Worm (Caenorhabditis elegans) whole organism, midembryonic: Measurements from ENCODE around the gene ZK105.6.

Experiments used
- T22C8.4 ChIP-seq: fragments of 200-800 bp; sonication (Bioruptor generic); IDR thresholded peaks from 2 replicates; pipeline ENCODE4 v1.3.6; 2022; ENCODE audit warnings: missing genetic modification characterization, missing compliant biosample characterization
- ztf-29 ChIP-seq: fragments of 200-800 bp; sonication (Bioruptor generic); IDR thresholded peaks from 2 replicates; pipeline ENCODE4 v1.3.6; 2022; ENCODE audit warnings: missing genetic modification reagents, missing genetic modification characterization, missing compliant biosample characterization

DNA sequence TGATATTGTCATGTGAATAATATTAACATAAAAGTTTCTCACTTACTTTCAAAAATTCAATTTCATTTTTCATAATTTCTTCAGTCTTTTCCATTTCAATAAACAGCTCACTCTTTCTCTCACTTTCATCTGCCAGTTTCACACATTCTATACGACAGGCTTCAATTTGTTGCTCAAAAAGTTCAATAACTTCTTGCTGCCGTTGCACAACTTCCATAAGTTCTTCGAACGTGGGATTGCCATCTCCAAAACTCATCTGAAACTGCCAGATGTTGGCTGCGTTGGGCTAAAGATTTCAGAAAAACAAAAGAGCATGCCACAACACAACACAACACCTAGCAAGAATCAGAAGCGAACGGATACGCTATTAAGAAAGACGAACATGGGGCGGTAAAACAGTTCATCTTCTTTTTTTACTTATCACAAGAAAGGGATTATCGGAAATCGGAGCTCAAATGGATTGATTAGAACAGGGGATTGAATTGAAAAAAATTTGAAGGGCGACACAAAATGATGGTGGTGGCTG lies 9.4 kb upstream of the ZK105.6 start:
- TF ChIP-seq T22C8.4 (GFP tag; lab: Robert Waterston, UW) (no peak), ztf-29 (GFP tag; lab: Robert Waterston, UW) (no peak)
